Worm (Caenorhabditis elegans) whole organism, midembryonic: ENCODE data around the gene tctn-1.

Experiments
- cog-1 ChIP-seq: sonication (generic microtip); optimal IDR thresholded peaks from 2 replicates; lab custom pipeline; 2016; ENCODE audit warnings: missing genetic modification characterization, missing compliant biosample characterization
- flt-1 ChIP-seq: fragments of 200-800 bp; sonication (Bioruptor generic); IDR thresholded peaks from 2 replicates; pipeline ENCODE4 v1.3.6; 2022; ENCODE audit warnings: missing genetic modification characterization, missing compliant biosample characterization
- tab-1 ChIP-seq: fragments of 200-800 bp; sonication (Bioruptor generic); IDR thresholded peaks from 2 replicates; pipeline ENCODE4 v1.3.6; 2022; ENCODE audit warnings: missing genetic modification characterization, missing compliant biosample characterization
- ztf-29 ChIP-seq: fragments of 200-800 bp; sonication (Bioruptor generic); IDR thresholded peaks from 2 replicates; pipeline ENCODE4 v1.3.6; 2022; ENCODE audit warnings: missing genetic modification reagents, missing genetic modification characterization, missing compliant biosample characterization

DNA sequence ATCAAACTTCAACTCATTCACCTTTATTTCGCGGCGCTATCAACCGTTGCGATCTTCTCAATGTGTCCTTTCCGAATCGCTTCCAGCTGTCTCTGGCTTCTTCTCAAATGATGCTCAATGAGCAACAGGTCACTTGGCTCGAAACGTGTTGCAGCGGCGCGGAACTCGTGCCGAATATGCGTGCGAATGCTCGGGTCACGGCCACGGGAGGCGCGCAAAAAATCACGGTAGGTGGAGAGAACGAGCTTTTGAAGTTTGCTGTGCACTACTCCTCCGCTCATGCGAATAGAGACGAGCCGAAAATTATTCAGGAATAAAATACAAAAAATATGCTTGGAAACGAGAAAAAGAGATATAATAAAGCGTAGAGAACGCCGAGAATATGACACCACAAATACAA lies 37.2 kb downstream of the tctn-1 start, which contains the start of gene cif-1:
- TF ChIP-seq tab-1 (GFP tag; lab: Robert Waterston, UW), result no peak
- TF ChIP-seq ztf-29 (GFP tag; lab: Robert Waterston, UW), result no peak
- TF ChIP-seq flt-1, result no peak
- TF ChIP-seq cog-1, result no peak
